Worm (Caenorhabditis elegans) whole organism, dauer: ENCODE data around the gene Y38E10A.3.
"Not testable (repeated sequence)": the region's sequence is repeated elsewhere in the genome, so short reads cannot be mapped to it uniquely, and the experiment has no call there.

Experiments used
- unc-62 ChIP-seq: sonication (generic microtip); optimal IDR thresholded peaks from 2 replicates; lab custom pipeline; 2017; ENCODE audit warnings: missing biosample characterization, missing genetic modification reagents, missing genetic modification characterization

Gene Y38E10A.3

DNA sequence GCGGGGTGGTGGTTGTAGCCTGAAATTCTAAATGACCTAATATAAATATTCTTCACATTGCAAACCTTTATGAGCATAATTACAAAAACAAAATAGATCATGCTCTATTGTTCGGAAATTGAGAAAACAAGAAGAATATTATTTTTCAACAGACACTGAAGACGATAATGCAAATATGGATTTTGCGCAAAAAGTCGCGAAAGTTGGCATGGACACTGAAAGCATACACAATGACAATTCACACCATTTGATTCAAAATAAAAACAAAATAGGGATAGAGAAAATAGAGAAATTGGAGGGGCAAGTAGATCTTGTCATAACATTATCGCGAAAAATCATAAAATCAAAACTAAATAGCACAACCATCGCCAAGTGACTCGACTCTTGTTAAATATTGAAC is 1.8 kb downstream of the Y38E10A.3 start, which contains the start of gene Y38E10A.35:
Gene Y38E10A.35 (minus strand): TSS at position 101 of the 400 bp plus-strand sequence.
- no peak for TF ChIP-seq unc-62 (GFP tag; lab: Kevin White, UChicago)

- TF ChIP-seq unc-62 (GFP tag; lab: Kevin White, UChicago): no peak
Observed at ce11 chrII:12570523-12570922, 4.0 kb downstream of the Y38E10A.3 start, which contains the start of gene Y38E10A.1. Gene Y38E10A.1, minus strand, starts transcription at chrII:12570623.

DNA sequence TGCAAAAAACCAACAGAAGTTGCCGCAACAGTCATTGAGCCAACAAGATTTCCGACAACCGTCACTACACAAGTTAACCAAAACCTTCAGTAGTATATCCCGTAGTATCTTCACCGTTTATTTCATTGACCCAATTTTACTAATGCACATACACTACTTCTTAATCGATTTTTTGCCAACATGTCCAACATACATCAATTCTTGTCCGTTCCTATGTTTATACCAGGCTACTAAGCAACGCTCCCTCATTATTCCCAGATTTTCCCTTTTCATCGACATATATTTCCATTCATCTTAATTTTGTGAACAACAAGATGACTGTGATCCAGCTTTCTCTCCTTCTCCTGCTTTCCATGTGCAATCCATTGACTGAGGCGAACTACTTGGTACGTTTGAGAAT is 8.7 kb downstream of the Y38E10A.3 start, which contains the start of gene F49C5.7:
Gene F49C5.7 (plus strand): TSS at position 301 of the 400 bp plus-strand sequence.
- TF ChIP-seq unc-62 (GFP tag; lab: Kevin White, UChicago): no peak

DNA sequence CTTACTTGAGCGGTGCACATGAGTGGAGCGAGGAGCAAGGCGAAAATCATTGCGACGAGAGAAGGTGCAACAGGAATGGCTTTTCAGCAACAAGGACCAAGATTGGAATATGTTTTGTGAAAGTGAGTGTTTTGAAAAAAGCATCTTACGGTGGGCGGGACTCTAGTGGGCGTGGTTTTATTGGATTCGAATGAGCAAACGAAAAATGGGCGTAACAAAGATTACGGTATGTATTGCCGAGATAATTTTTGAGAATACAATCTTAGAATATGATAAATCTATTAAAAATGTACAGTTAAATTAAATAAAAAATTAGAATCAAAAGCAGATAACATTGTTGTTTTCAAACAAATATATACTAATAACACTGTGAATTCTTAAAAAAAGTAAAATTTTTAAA is 14.4 kb downstream of the Y38E10A.3 start, which contains the start of gene F49C5.12:
Gene F49C5.12 (minus strand): TSS at position 101 of the 400 bp plus-strand sequence.
- TF ChIP-seq unc-62 (GFP tag; lab: Kevin White, UChicago): no peak

ce11 chrII:12555579-12555978 is 19.0 kb downstream of the Y38E10A.3 start, which contains the start of gene F49C5.11:
Gene F49C5.11, plus strand, starts transcription at chrII:12555879.
- TF ChIP-seq unc-62 (GFP tag; lab: Kevin White, UChicago): no peak

DNA sequence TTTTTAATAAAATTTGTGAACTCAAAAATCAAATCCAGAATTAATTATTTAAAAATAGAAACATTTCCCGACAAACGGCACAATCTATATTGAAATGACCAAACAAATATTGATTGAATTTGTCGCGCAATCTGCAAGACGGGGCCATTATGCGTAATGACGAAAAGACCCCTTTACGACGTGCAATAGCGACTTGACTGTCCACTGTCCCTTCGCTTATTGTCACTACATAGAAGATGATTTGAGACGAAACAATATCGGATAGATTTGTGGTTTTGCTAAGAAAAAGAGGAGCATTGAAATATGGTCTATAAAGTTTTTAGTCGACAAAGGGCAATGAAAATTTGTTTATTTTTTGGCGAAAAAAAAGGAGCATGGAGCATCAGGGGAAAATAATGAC is 23.6 kb downstream of the Y38E10A.3 start:
- TF ChIP-seq unc-62 (GFP tag; lab: Kevin White, UChicago): no peak

ce11 chrII:12549613-12550012 is 25.0 kb downstream of the Y38E10A.3 start:
- TF ChIP-seq unc-62 (GFP tag; lab: Kevin White, UChicago): no peak

ce11 chrII:12547547-12547946 is 27.0 kb downstream of the Y38E10A.3 start, which contains the start of gene F49C5.16:
Gene F49C5.16, plus strand, starts transcription at chrII:12547847.
- TF ChIP-seq unc-62 (GFP tag; lab: Kevin White, UChicago): no peak

DNA sequence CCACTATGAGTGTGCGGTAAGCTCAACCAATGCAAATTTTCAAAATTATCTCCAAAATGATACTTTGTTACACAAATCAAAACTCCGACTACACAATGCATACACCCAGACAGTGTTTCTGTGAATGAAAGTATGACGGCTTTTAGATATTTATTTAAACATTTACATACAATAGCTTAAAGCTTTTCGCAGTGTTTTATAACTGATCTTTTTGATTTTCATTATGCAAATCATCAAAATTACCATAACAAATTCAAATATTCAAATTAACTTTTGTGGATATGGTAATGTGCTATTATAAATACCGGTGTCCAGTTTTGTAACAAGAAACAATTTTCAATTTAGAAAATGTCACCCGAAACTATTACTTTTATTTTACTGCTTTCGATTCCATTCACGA is 28.2 kb downstream of the Y38E10A.3 start, which contains the start of the genes F49C5.5 and F49C5.10:
Gene F49C5.5 (minus strand): TSS at position 101 of the 400 bp plus-strand sequence.
Gene F49C5.10 (plus strand): TSS at position 344 of the 400 bp plus-strand sequence.
- no peak for TF ChIP-seq unc-62 (GFP tag; lab: Kevin White, UChicago)

DNA sequence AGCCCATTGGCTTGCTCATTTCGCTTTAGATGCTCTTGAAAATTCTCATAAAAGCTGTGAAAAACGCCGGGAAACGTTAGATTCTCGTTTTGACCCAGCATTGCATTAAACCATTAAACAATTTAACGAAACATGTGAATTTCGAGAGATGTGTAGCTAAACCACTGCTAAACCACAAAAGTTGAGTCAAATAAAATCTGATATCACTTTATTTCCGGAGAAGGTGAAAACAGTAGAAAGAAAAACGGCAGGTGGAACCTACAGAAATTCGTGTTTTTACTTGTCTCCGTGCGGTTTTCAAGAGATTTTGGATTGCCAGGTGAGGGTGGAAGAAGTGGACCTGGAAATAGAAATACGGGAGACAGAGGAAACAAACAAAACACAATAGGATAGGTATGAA is 30.0 kb downstream of the Y38E10A.3 start, which contains the start of gene F49C5.9:
Gene F49C5.9 (minus strand): TSS at position 101 of the 400 bp plus-strand sequence.
- no peak for TF ChIP-seq unc-62 (GFP tag; lab: Kevin White, UChicago)

ce11 chrII:12542594-12542997 is 32.0 kb downstream of the Y38E10A.3 start:
- TF ChIP-seq unc-62 (GFP tag; lab: Kevin White, UChicago): no peak

ce11 chrII:12539395-12539794 is 35.2 kb downstream of the Y38E10A.3 start:
- TF ChIP-seq unc-62 (GFP tag; lab: Kevin White, UChicago): no peak

DNA sequence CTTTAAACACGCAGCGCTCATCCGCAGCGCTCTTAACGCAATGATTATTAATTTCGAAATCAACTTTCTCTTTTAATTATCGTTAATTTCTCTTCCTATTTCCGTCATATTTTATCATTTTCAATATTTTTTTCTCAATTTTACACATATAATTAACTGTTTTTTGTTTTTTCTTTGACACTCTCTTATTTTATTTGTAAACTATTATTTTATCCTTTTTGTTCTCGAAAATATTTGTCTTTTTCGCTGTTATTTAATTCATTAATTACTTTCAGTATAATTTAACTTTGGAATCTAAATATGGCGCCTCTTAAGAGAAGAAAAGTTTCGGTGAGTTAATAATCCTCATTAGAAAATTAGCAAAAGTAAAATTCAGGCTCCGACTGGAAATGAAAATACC is 38.4 kb downstream of the Y38E10A.3 start, which contains the start of gene F49C5.3:
Gene F49C5.3 (plus strand): TSS at position 301 of the 400 bp plus-strand sequence.
- TF ChIP-seq unc-62 (GFP tag; lab: Kevin White, UChicago): not testable (repeated sequence)

ce11 chrII:12535297-12535803 is 39.2 kb downstream of the Y38E10A.3 start, which contains the start of gene nimk-1:
Gene nimk-1, plus strand, starts transcription at chrII:12535753.
- TF ChIP-seq unc-62 (GFP tag; lab: Kevin White, UChicago): no peak

ce11 chrII:12530958-12531357 is 43.6 kb downstream of the Y38E10A.3 start, which contains the start of gene srx-120:
Gene srx-120, plus strand, starts transcription at chrII:12531258.
- TF ChIP-seq unc-62 (GFP tag; lab: Kevin White, UChicago): no peak

DNA sequence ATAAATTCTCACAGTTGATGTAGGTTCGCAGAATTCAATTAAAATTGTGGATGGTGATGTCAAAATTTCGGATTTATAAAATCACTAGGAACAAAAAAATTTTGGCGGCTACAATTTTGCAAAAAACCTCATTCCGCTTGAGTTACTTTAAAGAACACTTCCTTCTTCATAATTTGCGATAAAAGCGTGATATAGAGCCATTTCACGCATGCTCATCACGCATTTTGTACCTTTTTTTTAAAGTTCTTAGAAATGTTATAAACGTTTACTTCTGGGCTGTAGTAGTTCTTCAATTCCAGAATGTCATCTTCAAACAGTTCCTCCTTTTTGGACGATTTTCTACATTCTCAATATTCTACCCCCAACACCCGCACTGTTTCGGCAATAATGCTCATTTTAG is 46.6 kb downstream of the Y38E10A.3 start, which contains the start of gene srx-119:
Gene srx-119 (plus strand): TSS at position 301 of the 400 bp plus-strand sequence.
- no peak for TF ChIP-seq unc-62 (GFP tag; lab: Kevin White, UChicago)
